Worm (Caenorhabditis elegans): ENCODE measurements around the gene Y43C5A.4.

Gene Y43C5A.4

DNA sequence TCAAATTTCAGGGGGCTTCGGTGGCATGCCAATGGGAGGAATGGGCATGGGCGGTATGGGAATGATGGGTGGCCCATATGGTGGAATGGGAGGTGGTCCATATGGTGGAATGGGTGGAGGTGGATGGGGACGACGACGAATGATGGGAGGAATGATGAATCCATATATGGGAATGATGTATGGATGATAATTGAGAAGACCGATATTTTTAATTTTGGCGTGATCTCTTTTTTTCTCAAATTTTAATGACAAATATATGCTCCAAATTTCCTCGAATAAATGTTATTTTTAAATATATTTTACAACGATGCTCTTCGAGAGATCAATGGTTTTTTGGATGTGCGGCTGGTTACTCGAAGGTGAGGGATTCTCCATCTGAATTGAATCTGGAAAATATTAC lies at the start of gene Y43C5A.4:
Gene Y43C5A.4, plus strand, starts transcription at position 301 of the 400 bp plus-strand sequence.
- TF ChIP-seq nhr-10 (tag; optimal IDR thresholded peaks at IDR 0.05) (no peak), ama-1 (optimal IDR thresholded peaks at IDR 0.05) (no peak), elt-1 (tag; optimal IDR thresholded peaks at IDR 0.05) (no peak), R02D3.7 (tag; optimal IDR thresholded peaks at IDR 0.05) (no peak), ztf-4 (tag; optimal IDR thresholded peaks at IDR 0.05) (no peak), dmd-4 (tag; optimal IDR thresholded peaks at IDR 0.05) (no peak), ceh-16 (tag; optimal IDR thresholded peaks at IDR 0.05) (no peak), nhr-23 (tag; optimal IDR thresholded peaks at IDR 0.05) (no peak), lsy-2 (tag; optimal IDR thresholded peaks at IDR 0.05) (no peak), nhr-25 (tag; optimal IDR thresholded peaks at IDR 0.05) (no peak), aly-2 (tag; optimal IDR thresholded peaks at IDR 0.05) (no peak), gmeb-1 (tag; optimal IDR thresholded peaks at IDR 0.05) (no peak), lin-11 (tag; optimal IDR thresholded peaks at IDR 0.05) (no peak), nhr-6 (tag; optimal IDR thresholded peaks at IDR 0.05) (no peak), ZK546.5 (tag; optimal IDR thresholded peaks at IDR 0.05) (no peak), mab-5 (tag; optimal IDR thresholded peaks at IDR 0.05) (no peak), unc-62 (GFP tag; optimal IDR thresholded peaks at IDR 0.05) (no peak), mbf-1 (tag; optimal IDR thresholded peaks at IDR 0.05) (no peak), Y55F3AM.14 (GFP tag; optimal IDR thresholded peaks at IDR 0.05) (no peak), mdl-1 (tag; optimal IDR thresholded peaks at IDR 0.05) (no peak)

DNA sequence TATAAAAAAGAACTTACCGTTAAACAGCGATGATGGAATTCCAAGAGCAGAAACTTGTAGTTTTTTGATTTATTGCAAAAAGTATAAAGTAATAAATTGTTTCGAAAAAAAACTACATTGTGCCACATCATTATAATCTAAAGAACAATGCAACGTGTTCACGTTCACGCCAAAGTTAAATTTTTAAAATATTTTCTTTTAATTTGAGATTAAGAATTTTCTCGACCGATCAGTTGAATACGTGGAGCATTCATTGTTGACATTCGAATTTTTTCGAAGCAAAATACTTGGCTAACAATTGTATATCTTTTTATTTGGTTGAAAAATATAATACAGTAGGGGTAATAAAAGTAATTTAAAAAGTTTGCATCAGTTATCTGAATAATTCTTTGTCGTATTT lies 46.8 kb upstream of the Y43C5A.4 start, which contains the start of gene F01G10.5:
Gene F01G10.5, minus strand, starts transcription at position 101 of the 400 bp plus-strand sequence.
- TF ChIP-seq nhr-129 (tag; optimal IDR thresholded peaks at IDR 0.05) (no peak), nhr-21 (tag; optimal IDR thresholded peaks at IDR 0.05) (no peak), sma-3 (GFP tag; optimal IDR thresholded peaks at IDR 0.05) (no peak), gmeb-1 (tag; optimal IDR thresholded peaks at IDR 0.05) (no peak), aly-2 (tag; optimal IDR thresholded peaks at IDR 0.05) (no peak), snpc-4 (tag; optimal IDR thresholded peaks at IDR 0.05) (no peak), dmd-4 (tag; optimal IDR thresholded peaks at IDR 0.05) (no peak), nhr-12 (tag; optimal IDR thresholded peaks at IDR 0.05) (no peak)

DNA sequence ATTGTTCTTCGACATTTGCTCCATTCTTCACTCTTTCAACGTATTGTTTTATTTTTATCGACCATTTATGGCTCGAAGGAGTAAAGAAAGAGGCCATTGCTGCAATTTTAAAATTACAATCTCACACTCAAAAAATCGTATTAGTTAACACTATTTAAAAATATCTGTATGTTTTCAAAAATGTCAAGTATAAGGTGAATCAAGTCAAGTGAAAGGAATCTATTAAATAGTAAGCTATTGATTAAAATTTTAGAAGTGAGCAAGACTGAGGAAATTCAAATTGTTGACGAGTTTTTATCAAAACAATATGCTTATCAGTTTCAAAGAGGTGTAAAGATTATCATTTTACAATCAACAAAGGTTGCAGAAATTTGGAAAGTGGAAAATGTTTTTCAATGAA lies 45.4 kb upstream of the Y43C5A.4 start, which contains the start of gene F01G10.4:
Gene F01G10.4, minus strand, starts transcription at position 101 of the 400 bp plus-strand sequence.
- TF ChIP-seq sma-9 (GFP tag; optimal IDR thresholded peaks at IDR 0.05) (no peak), sma-9 (tag; optimal IDR thresholded peaks at IDR 0.05) (no peak), ama-1 (optimal IDR thresholded peaks at IDR 0.05) (no peak), mdl-1 (tag; optimal IDR thresholded peaks at IDR 0.05) (no peak), dmd-4 (tag; optimal IDR thresholded peaks at IDR 0.05) (no peak), ceh-16 (tag; optimal IDR thresholded peaks at IDR 0.05) (no peak), aly-2 (tag; optimal IDR thresholded peaks at IDR 0.05) (no peak), blmp-1 (tag; optimal IDR thresholded peaks at IDR 0.05; ENCODE audit: insufficient read depth) (no peak), ztf-11 (tag; optimal IDR thresholded peaks at IDR 0.05) (no peak), skn-1 (tag; optimal IDR thresholded peaks at IDR 0.05) (no peak), elt-1 (tag; optimal IDR thresholded peaks at IDR 0.05) (no peak), fos-1 (tag; optimal IDR thresholded peaks at IDR 0.05) (no peak), snpc-4 (tag; optimal IDR thresholded peaks at IDR 0.05) (no peak)

DNA sequence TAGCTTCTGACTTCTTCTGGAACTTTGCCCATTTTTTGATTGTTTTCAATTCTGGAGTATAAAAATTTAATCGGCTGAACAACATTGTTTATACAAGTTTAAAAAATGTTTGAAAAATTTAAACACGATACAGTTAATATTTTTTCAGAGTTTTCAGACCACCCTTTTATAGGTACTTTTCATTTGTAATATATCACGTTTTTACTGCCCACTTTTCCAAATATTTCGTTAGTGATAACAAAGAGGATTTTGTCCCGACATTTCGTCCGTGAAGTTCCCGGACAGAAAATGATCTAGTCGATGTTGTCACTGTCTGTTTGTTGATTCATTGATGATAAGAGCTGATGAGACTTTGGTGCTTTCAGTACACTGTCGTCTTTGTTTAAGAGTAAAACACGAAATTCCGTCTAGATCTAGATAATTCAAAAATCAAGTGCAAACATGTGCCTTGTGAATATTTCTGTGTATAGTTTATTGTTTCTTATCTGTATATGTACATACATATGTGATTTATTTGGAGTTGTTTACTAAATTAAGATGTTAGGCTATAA lies 42.5 kb upstream of the Y43C5A.4 start, which contains the start of gene ech-9:
Gene ech-9, minus strand, starts transcription at position 51 of the 551 bp plus-strand sequence.
- TF ChIP-seq mbf-1 (tag; optimal IDR thresholded peaks at IDR 0.05) (no peak), fos-1 (tag; optimal IDR thresholded peaks at IDR 0.05) (peak; percentile 14)

DNA sequence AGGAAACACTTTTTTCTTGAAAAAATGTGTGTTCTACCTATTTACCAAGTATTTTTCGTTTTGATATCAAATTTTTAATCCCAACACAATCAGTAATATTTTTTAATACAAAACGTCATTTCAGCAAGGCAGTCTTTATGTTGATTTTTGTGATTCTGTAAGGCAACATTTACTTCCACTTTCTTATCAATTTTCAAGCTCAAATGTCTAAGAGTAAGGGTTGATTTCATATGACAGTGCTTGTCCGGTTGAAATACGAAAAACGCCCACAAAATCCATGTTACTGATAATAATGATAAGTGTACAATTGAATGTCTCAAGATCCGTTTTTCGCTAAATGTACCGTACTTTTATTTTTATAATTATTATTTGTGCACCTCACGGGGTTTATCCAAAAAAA lies 41.7 kb upstream of the Y43C5A.4 start:
- TF ChIP-seq nhr-23 (tag; optimal IDR thresholded peaks at IDR 0.05) (no peak), fos-1 (tag; optimal IDR thresholded peaks at IDR 0.05) (peak; percentile 71), C34F6.9 (tag; optimal IDR thresholded peaks at IDR 0.05) (no peak), nhr-6 (tag; optimal IDR thresholded peaks at IDR 0.05) (no peak), lin-13 (GFP tag; optimal IDR thresholded peaks at IDR 0.05) (no peak), unc-39 (tag; optimal IDR thresholded peaks at IDR 0.05) (no peak), zag-1 (tag; optimal IDR thresholded peaks at IDR 0.05) (no peak), egl-27 (tag; optimal IDR thresholded peaks at IDR 0.05) (no peak), nhr-77 (tag; optimal IDR thresholded peaks at IDR 0.05) (no peak)
